Worm (Caenorhabditis elegans): ENCODE measurements around the gene F22B7.1.

DNA sequence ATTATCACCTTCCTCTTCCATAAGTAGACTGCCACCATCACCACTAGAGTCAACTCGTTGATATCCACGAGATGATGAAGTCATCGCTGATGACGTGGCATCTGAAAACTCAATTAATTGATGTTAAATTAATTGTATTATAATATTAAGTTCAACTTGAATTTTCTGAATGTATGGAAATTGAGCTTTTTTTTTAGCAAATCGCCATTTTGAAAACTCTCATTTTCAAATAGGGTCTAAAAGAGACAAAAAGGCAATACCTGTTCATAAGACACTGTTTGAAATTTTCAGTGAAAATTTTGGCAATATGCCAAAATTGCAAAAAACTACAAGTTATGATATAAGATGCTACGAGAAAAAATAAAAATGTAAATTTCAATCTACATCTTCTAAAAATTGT, 21.5 kb upstream of the F22B7.1 start, which contains the start of gene twk-7:
- TF ChIP-seq pha-4 (GFP tag; IDR thresholded peaks at IDR 0.05): no peak
- TF ChIP-seq pha-4 (tag; optimal IDR thresholded peaks at IDR 0.05): no peak
- TF ChIP-seq Y48G9A.11 (GFP tag; IDR thresholded peaks at IDR 0.05): no peak
- no peak for TF ChIP-seq nhr-25 (tag; optimal IDR thresholded peaks at IDR 0.05; ENCODE audit: borderline replicate concordance, insufficient read depth)
- TF ChIP-seq nhr-237 (tag; optimal IDR thresholded peaks at IDR 0.05): no peak
- no peak for TF ChIP-seq aly-2 (tag; optimal IDR thresholded peaks at IDR 0.05)

All from whole organism, L4 larva.